Worm (Caenorhabditis elegans) whole organism, L4/young adult: Measurements from ENCODE around the gene nhr-202.

ENCODE experiments used
- W03F9.2 ChIP-seq: fragments of 150-350 bp; optimal IDR thresholded peaks from 2 replicates; lab custom pipeline; 2014; ENCODE audit warnings: missing biosample characterization, missing genetic modification characterization
- dao-5 ChIP-seq: sonication (generic microtip); optimal IDR thresholded peaks from 2 replicates; lab custom pipeline; 2016; ENCODE audit warnings: missing genotype, missing genetic modification characterization, moderate library complexity, missing compliant biosample characterization
- him-1 ChIP-seq: sonication (generic microtip); optimal IDR thresholded peaks from 2 replicates; lab custom pipeline; 2016; ENCODE audit warnings: missing genotype, missing genetic modification reagents, missing genetic modification characterization, missing compliant biosample characterization

The nhr-202 gene

DNA sequence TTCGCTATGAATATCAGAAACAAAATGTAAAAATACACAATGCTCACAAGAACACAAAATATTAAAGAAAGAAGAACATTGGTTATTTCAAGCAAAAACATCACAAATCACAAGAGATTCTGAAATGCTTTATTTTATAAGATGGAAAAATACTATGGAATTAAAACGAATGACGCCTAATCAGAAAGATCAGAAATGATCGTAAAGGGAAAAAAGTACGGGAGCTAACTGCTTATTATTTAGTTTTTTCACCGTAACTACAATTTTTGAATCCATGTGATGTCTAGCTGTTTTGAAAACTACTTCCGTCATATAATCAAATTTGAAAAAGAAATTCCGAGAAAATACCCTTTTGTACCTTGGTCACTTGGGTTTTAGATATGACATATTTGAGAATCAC, 6.1 kb downstream of the nhr-202 start, which contains the start of gene srbc-57:
Gene srbc-57, minus strand, starts transcription at position 101 of the 400 bp plus-strand sequence.
- TF ChIP-seq W03F9.2 (tag; lab: Kevin White, UChicago): no peak
- TF ChIP-seq him-1 (tag; lab: Kevin White, UChicago): no peak
- TF ChIP-seq dao-5: no peak

DNA sequence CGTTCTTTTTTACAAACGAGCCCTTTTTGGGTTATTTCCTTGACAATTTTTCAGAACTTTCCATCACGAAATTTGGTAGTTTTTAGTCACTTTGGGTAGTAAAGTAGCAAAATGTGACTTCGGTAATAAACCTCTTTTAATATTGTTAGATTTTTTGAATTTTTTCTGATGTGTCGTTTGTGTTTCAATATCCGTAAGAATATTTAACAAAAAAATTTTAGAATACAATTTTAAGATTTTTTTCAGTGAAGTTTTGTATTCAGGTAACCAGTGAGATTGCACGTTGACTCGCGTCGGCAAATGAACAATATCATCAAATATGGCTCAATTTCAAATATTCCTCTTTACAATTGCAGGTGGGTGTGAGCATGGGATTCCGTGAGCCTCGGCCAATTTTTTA, 10.2 kb downstream of the nhr-202 start, which contains the start of gene srt-31:
Gene srt-31, plus strand, starts transcription at position 301 of the 400 bp plus-strand sequence.
- no peak for TF ChIP-seq dao-5
- TF ChIP-seq W03F9.2 (tag; lab: Kevin White, UChicago): no peak
- no peak for TF ChIP-seq him-1 (tag; lab: Kevin White, UChicago)

DNA sequence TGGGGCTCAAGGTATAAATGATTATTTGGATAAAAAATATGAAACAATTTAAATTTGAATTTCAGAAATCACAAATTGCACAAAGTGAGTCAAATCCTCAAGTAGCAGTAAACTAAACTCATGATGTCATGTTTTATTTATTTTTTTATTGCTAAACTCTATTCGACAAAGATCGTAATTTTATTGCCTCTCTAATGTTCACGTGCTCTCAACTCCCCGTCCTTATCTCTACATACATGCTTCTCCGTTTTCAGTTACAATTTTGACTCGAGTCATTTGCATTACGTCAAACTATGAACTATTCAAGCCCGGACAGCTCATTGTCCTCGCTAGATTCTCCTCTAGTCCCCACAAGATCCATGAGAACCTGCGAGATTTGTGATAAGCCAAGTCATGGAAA, 12.1 kb downstream of the nhr-202 start, which contains the start of gene nhr-99:
Gene nhr-99, plus strand, starts transcription at position 263 of the 400 bp plus-strand sequence.
- no peak for TF ChIP-seq W03F9.2 (tag; lab: Kevin White, UChicago)
- no peak for TF ChIP-seq dao-5
- no peak for TF ChIP-seq him-1 (tag; lab: Kevin White, UChicago)

DNA sequence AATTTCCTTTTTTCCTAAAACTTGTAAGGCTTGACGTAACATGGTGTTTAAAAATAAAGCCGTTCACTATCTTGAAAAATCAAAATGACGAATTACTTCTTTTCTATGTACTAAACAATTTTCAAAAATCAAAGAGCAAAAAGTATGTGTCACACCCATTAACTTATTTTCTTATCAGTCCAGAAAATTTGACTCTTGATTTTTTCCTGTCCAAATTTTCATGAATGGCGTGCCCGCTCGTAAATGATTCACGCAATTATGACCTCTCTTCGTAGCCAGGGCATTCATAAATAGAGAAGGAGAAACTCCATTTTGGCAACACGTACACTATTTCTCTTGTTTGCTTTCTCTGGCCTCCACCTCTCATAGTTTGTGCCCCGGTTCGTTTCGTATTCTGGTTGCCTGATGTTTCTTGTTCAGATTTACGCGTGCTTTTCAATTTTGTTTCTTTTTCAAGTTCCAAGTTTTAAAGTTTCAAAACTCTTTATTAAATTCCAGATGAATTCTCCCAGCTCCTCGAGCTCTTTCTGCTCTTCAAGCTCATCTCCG, 15.3 kb downstream of the nhr-202 start, which contains the start of gene nhr-55:
Gene nhr-55, plus strand, starts transcription at position 499 of the 549 bp plus-strand sequence.
- TF ChIP-seq him-1 (tag; lab: Kevin White, UChicago): no peak
- no peak for TF ChIP-seq dao-5
- TF ChIP-seq W03F9.2 (tag; lab: Kevin White, UChicago): no peak

DNA sequence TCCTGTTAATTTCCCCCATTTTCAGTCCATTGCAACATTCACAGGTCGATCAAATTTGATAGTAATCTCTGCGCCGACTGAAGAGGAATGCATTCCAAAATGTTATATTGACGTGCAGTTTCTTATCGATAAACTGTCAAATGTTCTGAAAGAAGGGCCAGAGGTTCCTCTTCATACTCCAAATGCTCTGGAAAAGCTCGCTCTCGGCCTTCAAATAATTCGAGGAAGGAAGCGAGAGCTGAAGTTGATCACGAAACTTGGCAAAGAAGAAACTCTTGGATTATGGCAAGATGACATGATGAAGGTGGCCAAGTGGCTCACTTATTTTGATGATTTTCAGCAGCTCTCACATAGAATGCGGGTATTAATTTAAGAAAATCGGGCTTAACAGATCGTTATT, 16.7 kb downstream of the nhr-202 start:
- TF ChIP-seq him-1 (tag; lab: Kevin White, UChicago): no peak

DNA sequence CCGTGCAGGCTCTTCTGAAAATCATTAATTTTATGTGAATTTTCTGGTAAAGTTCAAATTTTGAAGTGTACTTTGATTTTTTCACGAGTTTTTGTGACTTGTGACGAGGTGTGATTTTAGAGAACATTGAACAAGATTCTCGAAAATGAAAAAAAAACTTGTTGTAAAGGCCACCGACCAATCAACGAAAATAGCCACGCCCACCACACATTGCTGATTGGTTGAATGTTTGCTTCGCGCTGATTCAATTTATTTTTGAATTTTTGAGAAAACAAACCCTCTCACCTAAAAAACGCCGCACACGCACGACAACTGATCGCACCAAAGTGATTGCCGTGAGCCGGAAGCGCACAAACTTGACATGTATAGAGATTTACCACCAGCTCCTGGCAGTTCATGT, 20.5 kb downstream of the nhr-202 start:
- TF ChIP-seq dao-5 (no peak), W03F9.2 (tag; lab: Kevin White, UChicago) (no peak), him-1 (tag; lab: Kevin White, UChicago) (no peak)

DNA sequence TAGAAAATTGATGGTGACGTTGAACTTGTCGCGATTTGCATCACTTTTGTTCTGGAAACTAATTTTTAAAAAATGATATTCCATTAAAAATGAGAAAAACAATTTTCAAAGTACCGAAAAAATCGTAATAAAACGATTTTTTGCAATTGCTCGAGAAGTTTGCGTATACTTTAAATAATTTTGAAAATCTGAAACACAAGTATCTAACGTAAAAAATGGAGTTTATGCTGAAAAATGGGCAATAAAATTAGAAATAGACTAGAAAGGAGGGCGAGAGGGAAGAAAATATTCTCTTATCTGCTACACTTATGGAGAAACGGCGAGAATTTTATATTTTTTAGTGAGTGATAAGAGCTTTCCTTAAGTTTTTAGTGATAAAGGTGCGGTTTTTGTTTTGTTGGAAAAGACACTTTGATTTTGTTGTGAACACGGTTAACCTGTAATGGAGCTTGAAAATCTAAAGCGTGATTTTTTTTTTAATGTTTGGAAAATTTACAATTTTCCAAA, 21.0 kb downstream of the nhr-202 start, which contains the start of gene nhr-130:
Gene nhr-130, minus strand, starts transcription at position 51 of the 507 bp plus-strand sequence.
- no peak for TF ChIP-seq W03F9.2 (tag; lab: Kevin White, UChicago)
- no peak for TF ChIP-seq him-1 (tag; lab: Kevin White, UChicago)
- TF ChIP-seq dao-5: no peak

DNA sequence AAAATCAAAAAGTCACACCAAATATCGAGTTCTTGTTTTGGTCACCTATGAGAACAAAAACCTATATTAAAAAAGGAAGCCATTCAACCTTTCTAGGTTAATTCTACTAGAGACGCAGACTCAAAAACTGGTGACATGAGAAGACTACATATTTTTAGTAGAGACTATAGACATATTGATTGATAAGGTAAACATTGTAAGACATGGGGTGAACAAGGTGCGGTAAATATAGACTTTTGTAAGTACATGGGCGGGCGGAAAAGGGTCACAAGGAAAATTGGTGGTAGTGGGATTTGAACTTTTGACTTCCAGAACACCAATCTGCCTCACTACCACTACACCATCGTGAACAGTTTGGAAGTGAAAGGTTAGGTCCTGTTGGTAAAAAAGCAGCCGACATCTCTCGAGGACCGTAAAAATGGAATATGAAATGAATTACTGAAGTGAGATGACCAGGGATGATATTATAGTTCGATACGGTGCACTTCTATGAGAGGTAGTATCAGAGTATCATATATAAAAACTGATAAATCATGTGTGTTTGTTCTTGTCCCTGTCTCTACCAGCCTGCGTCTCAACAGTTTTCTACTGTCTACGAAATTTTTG, 22.0 kb downstream of the nhr-202 start, which contains the start of gene nhr-212:
Gene nhr-212, plus strand, starts transcription at position 573 of the 606 bp plus-strand sequence.
- TF ChIP-seq W03F9.2 (tag; lab: Kevin White, UChicago) (no peak), dao-5 (no peak), him-1 (tag; lab: Kevin White, UChicago) (no peak)

DNA sequence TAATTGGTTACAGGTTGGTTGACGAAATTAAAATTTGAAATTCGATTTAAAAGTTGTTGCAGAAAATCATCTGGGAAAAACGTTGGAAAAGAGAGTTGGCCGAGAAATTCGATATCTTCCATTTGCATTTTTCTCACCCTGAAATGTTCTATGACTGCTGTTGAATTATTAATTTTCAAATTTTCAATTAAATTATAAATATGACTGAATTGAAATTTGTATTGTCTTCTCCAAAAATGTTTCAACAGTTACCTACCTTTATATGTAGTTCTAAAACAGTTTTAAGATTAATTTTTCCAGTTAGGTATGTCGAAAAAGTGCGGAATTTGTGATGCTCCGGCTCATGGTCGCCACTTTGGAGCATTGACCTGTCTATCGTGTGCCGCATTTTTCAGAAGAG, 24.3 kb downstream of the nhr-202 start, which contains the start of gene nhr-211:
Gene nhr-211, plus strand, starts transcription at position 301 of the 400 bp plus-strand sequence.
- TF ChIP-seq W03F9.2 (tag; lab: Kevin White, UChicago): no peak
- no peak for TF ChIP-seq him-1 (tag; lab: Kevin White, UChicago)
- no peak for TF ChIP-seq dao-5

DNA sequence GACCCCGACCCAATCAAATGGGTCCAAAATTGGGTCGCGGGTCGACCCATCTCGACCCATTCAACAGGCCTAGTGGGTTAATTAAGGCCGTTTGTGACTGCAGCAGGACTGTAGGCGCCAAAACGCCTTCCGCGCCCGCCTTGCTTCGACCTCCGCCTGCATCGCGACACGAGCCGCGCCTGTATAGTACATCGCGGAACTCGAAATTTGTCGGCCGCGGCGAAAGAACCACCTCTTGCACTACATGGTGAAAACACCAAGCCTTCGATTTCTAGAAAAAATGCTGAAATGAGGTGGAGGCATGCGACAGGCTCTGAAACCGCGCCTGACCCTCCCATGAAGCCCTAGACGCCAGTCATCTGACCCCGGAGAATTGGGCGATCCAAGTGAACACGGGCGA, 25.6 kb downstream of the nhr-202 start:
- TF ChIP-seq dao-5 (no peak), W03F9.2 (tag; lab: Kevin White, UChicago) (no peak), him-1 (tag; lab: Kevin White, UChicago) (no peak)

DNA sequence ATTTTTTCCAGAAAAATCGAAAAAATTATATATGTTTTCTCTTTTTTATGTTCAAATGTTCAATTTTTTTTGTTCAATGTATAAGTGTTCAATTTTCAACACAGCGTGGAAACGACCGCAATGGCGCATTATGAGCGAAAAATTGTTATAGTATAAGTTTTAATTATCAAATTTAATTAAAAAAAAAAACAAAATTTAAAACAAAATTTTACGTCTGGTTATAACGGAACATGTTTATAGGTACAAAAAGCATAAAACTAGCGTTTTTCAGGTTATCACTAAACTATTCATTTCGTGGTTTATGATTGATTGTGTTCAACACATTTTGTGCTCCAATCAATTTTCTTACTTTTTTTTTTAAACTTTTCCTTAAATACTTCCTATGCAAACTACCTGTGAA, 26.9 kb downstream of the nhr-202 start, which contains the start of gene nhr-106:
Gene nhr-106, plus strand, starts transcription at position 301 of the 400 bp plus-strand sequence.
- TF ChIP-seq W03F9.2 (tag; lab: Kevin White, UChicago) (no peak), dao-5 (no peak), him-1 (tag; lab: Kevin White, UChicago) (no peak)

DNA sequence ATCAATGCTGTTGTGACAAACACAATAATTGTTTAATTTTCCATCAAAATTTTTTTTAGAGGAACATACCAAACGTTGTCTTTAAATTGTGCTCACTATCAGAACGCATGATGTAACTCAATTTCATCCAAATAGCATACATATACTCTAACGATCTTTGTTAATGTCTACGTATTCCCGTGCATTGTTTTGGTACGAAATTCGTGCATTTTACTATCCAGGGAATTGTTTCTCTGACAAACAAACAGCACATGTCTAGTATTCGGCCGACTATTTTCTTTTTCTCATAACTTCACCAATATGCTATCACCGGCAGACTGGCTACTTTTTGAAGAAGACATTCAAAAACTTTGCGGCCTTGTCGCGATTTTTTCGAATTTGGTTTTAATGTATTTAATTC, 29.0 kb downstream of the nhr-202 start, which contains the start of gene str-196:
Gene str-196, plus strand, starts transcription at position 301 of the 400 bp plus-strand sequence.
- TF ChIP-seq W03F9.2 (tag; lab: Kevin White, UChicago) (no peak), dao-5 (no peak), him-1 (tag; lab: Kevin White, UChicago) (no peak)

DNA sequence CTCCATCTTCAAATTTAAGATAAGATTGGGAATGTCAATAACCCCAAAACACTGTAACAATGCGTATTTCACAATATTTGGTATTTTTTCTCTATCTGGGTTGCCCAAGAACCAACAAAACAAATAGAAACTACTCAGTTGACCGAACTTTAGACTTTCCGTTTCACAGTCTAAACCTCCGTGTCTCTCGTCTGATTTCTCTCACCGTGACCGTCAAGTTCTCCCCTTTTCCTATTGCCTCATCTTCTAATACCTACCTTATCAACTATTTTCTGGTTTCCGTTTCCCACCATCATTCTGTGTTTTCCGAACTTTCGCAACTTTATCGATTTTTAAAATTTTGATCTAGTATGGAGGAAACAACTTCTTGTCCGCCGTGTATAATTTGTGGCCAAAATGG, 31.9 kb downstream of the nhr-202 start, which contains the start of gene nhr-131:
Gene nhr-131, plus strand, starts transcription at position 87 of the 400 bp plus-strand sequence.
- TF ChIP-seq dao-5 (no peak), him-1 (tag; lab: Kevin White, UChicago) (no peak), W03F9.2 (tag; lab: Kevin White, UChicago) (no peak)

DNA sequence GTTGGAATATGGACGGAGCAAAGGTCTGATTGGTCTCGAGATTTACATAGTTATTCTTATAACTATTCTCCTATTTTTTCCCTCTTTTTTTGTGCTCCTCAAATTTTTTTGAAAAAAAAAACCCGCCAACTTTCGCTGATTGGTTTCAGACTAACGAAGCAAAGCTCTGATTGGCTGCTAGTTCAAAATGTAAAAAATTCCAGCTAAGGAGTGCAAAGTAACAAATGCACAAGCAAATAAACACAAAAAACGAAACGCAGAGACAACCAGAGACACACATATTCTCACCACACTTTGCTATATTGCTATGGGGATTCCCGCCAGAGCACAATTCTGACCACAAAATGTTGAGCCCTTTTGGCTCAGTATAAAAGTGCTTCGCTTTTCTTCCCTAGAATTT, 35.0 kb downstream of the nhr-202 start, which contains the start of gene T01G6.1:
Gene T01G6.1, plus strand, starts transcription at position 301 of the 400 bp plus-strand sequence.
- TF ChIP-seq him-1 (tag; lab: Kevin White, UChicago): no peak
- TF ChIP-seq W03F9.2 (tag; lab: Kevin White, UChicago): no peak
- no peak for TF ChIP-seq dao-5
